Worm (Caenorhabditis elegans) whole organism, L2 larva: ENCODE measurements around the gene fbxa-24.

Source experiments
- C34F6.9 ChIP-seq: fragments of 150-350 bp; optimal IDR thresholded peaks from 2 replicates; lab custom pipeline; 2014; ENCODE audit warnings: missing biosample characterization, missing genetic modification characterization
- F13H6.1 ChIP-seq: sonication (generic microtip); optimal IDR thresholded peaks from 2 replicates; lab custom pipeline; 2016; ENCODE audit warnings: missing genetic modification characterization, missing compliant biosample characterization
- R02D3.7 ChIP-seq: fragments of 150-350 bp; optimal IDR thresholded peaks from 2 replicates; lab custom pipeline; 2014; ENCODE audit warnings: missing biosample characterization, missing genetic modification characterization
- Y55F3AM.14 ChIP-seq: fragments of 200-800 bp; sonication (Bioruptor generic); optimal IDR thresholded peaks from 2 replicates; lab custom pipeline; 2018; ENCODE audit warnings: mild to moderate bottlenecking, missing genetic modification characterization, missing compliant biosample characterization
- ZK546.5 ChIP-seq: sonication (generic microtip); optimal IDR thresholded peaks from 2 replicates; lab custom pipeline; 2017; ENCODE audit warnings: missing biosample characterization, missing genetic modification characterization
- alr-1 ChIP-seq: fragments of 150-350 bp; optimal IDR thresholded peaks from 2 replicates; lab custom pipeline; 2014; ENCODE audit warnings: missing biosample characterization, missing genetic modification characterization
- aly-2 ChIP-seq: fragments of 150-350 bp; optimal IDR thresholded peaks from 2 replicates; lab custom pipeline; 2014; ENCODE audit warnings: missing biosample characterization, missing genetic modification characterization
- ama-1 ChIP-seq: fragments of 150-350 bp; optimal IDR thresholded peaks from 2 replicates; lab custom pipeline; 2018; ENCODE audit warnings: inconsistent platforms
- ceh-16 ChIP-seq: fragments of 150-350 bp; optimal IDR thresholded peaks from 2 replicates; lab custom pipeline; 2014; ENCODE audit warnings: missing biosample characterization, missing genetic modification characterization
- crh-2 ChIP-seq: sonication (generic microtip); optimal IDR thresholded peaks from 2 replicates; lab custom pipeline; 2017; ENCODE audit warnings: missing biosample characterization, missing genetic modification characterization
- egl-27 ChIP-seq: sonication (generic microtip); optimal IDR thresholded peaks from 3 replicates; lab custom pipeline; 2017; ENCODE audit warnings: missing biosample characterization, missing genetic modification reagents, missing genetic modification characterization
- elt-3 ChIP-seq: sonication (generic microtip); optimal IDR thresholded peaks from 2 replicates; lab custom pipeline; 2017; ENCODE audit warnings: missing biosample characterization, missing genetic modification characterization
- gmeb-1 ChIP-seq: fragments of 150-350 bp; optimal IDR thresholded peaks from 2 replicates; lab custom pipeline; 2014; ENCODE audit warnings: missing biosample characterization, missing genetic modification characterization
- lin-13 ChIP-seq: fragments of 150-350 bp; optimal IDR thresholded peaks from 2 replicates; lab custom pipeline; 2014; ENCODE audit warnings: missing biosample characterization, missing genetic modification reagents, missing genetic modification characterization
- lin-39 ChIP-seq: fragments of 150-350 bp; optimal IDR thresholded peaks from 2 replicates; lab custom pipeline; 2014; ENCODE audit warnings: missing biosample characterization, missing genetic modification reagents, missing genetic modification characterization
- mab-5 ChIP-seq: fragments of 150-350 bp; optimal IDR thresholded peaks from 2 replicates; lab custom pipeline; 2014; ENCODE audit warnings: missing biosample characterization, missing genetic modification characterization
- nhr-10 ChIP-seq: sonication (generic microtip); optimal IDR thresholded peaks from 2 replicates; lab custom pipeline; 2017; ENCODE audit warnings: missing biosample characterization, missing genetic modification characterization
- nhr-11 ChIP-seq: fragments of 150-350 bp; optimal IDR thresholded peaks from 2 replicates; lab custom pipeline; 2014; ENCODE audit warnings: missing biosample characterization, missing genetic modification characterization
- nhr-12 ChIP-seq: fragments of 150-350 bp; optimal IDR thresholded peaks from 2 replicates; lab custom pipeline; 2014; ENCODE audit warnings: missing biosample characterization, missing genetic modification characterization
- nhr-129 ChIP-seq: fragments of 150-350 bp; optimal IDR thresholded peaks from 2 replicates; lab custom pipeline; 2014; ENCODE audit warnings: missing biosample characterization, missing genetic modification characterization
- nhr-21 ChIP-seq: fragments of 150-350 bp; optimal IDR thresholded peaks from 2 replicates; lab custom pipeline; 2014; ENCODE audit warnings: missing biosample characterization, missing genetic modification characterization
- nhr-23 ChIP-seq: fragments of 150-350 bp; optimal IDR thresholded peaks from 2 replicates; lab custom pipeline; 2014; ENCODE audit warnings: missing biosample characterization, missing genetic modification reagents, missing genetic modification characterization
- nhr-237 ChIP-seq: fragments of 150-350 bp; optimal IDR thresholded peaks from 2 replicates; lab custom pipeline; 2014; ENCODE audit warnings: missing biosample characterization, missing genetic modification characterization
- nhr-25 ChIP-seq: fragments of 150-350 bp; sonication (generic microtip); optimal IDR thresholded peaks from 3 replicates; lab custom pipeline; 2014; ENCODE audit warnings: missing biosample characterization, missing genetic modification characterization
- nhr-77 ChIP-seq: fragments of 150-350 bp; optimal IDR thresholded peaks from 2 replicates; lab custom pipeline; 2014; ENCODE audit warnings: missing biosample characterization, missing genetic modification characterization
- peb-1 ChIP-seq: fragments of 150-350 bp; optimal IDR thresholded peaks from 2 replicates; lab custom pipeline; 2014; ENCODE audit warnings: missing biosample characterization, missing genetic modification characterization
- sem-4 ChIP-seq: fragments of 150-350 bp; optimal IDR thresholded peaks from 2 replicates; lab custom pipeline; 2014; ENCODE audit warnings: missing biosample characterization, missing genetic modification reagents, missing genetic modification characterization
- skn-1 ChIP-seq: sonication (generic microtip); optimal IDR thresholded peaks from 2 replicates; lab custom pipeline; 2017; ENCODE audit warnings: missing biosample characterization, missing genetic modification characterization
- sma-3 ChIP-seq: sonication (generic microtip); optimal IDR thresholded peaks from 2 replicates; lab custom pipeline; 2016; ENCODE audit warnings: missing genetic modification reagents, missing genetic modification characterization, missing compliant biosample characterization
- sma-9 ChIP-seq, 2 experiments: fragments of 150-350 bp in 1 of 2; sonication (generic microtip) in 1 of 2; optimal IDR thresholded peaks; 2 replicates each; lab custom pipeline; 2014 to 2016; ENCODE audit warnings: missing genetic modification characterization in 2 of 2, mild to moderate bottlenecking in 1 of 2, missing biosample characterization in 1 of 2, missing compliant biosample characterization in 1 of 2, missing genetic modification reagents in 1 of 2, moderate library complexity in 1 of 2
- snpc-4 ChIP-seq: fragments of 150-350 bp; optimal IDR thresholded peaks from 2 replicates; lab custom pipeline; 2014; ENCODE audit warnings: missing biosample characterization, missing genetic modification characterization
- unc-62 ChIP-seq: fragments of 150-350 bp; optimal IDR thresholded peaks from 2 replicates; lab custom pipeline; 2014; ENCODE audit warnings: missing biosample characterization, missing genetic modification reagents, missing genetic modification characterization
- zag-1 ChIP-seq: fragments of 150-350 bp; optimal IDR thresholded peaks from 2 replicates; lab custom pipeline; 2014; ENCODE audit warnings: missing biosample characterization, missing genetic modification characterization
- ztf-1 ChIP-seq: fragments of 200-800 bp; sonication (Bioruptor generic); conservative IDR thresholded peaks from 2 replicates; pipeline ENCODE4 v1.3.6; 2022; ENCODE audit warnings: missing genetic modification characterization, missing compliant biosample characterization
- ztf-4 ChIP-seq: fragments of 150-350 bp; optimal IDR thresholded peaks from 2 replicates; lab custom pipeline; 2014; ENCODE audit warnings: missing biosample characterization, missing genetic modification characterization

Gene fbxa-24

DNA sequence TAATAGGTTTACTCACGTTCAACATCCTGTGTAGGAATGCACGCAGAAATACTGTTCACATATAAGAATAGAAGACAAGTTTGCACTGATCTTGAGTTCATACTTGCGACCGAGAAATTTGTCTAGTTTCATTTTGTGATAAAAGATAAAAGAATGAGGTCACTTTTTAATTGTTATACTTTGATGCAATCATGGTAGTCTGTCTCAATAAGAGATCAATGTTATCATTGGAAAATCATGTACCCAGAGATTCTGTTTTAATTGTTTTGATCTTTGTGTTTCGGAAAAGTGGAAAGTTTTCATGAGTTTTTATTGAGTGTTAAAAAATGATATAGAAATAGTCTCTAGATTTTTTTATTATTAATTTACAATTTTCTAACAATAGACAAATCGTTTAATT lies 16.1 kb downstream of the fbxa-24 start, which contains the start of gene F54D10.9:
Gene F54D10.9, minus strand, starts transcription at position 101 of the 400 bp plus-strand sequence.
- TF ChIP-seq aly-2 (tag; lab: Kevin White, UChicago) (no peak), mab-5 (tag; lab: Kevin White, UChicago) (no peak), elt-3 (no peak)

DNA sequence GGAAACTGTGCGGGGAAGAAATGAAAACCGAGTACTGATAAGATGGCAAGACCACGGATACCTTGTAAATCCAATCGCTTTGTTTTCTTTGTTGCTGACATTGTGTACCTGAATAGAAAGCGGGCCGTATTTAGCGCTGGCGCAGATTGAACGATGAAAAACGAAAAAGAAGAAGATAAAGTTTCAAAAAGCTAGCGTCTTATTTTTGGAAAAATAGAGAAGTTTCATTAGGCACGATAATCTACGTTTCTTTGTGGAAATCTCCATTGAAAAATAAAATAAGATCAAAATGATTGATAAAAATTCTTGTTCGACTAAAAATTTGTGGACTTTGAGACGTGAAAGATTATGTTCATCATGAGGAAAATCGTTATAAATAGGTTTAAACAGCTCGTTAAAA lies 19.6 kb downstream of the fbxa-24 start, which contains the start of gene oac-4:
Gene oac-4, minus strand, starts transcription at position 101 of the 400 bp plus-strand sequence.
- TF ChIP-seq elt-3: no peak
- no peak for TF ChIP-seq sma-9 (GFP tag; optimal IDR thresholded peaks at IDR 0.05; lab: Kevin White, UChicago)
- TF ChIP-seq sma-9 (tag; optimal IDR thresholded peaks at IDR 0.05; lab: Kevin White, UChicago): no peak
- no peak for TF ChIP-seq ceh-16 (tag; lab: Kevin White, UChicago)
- TF ChIP-seq nhr-25: no peak
- no peak for TF ChIP-seq mab-5 (tag; lab: Kevin White, UChicago)
- TF ChIP-seq nhr-129 (tag; lab: Kevin White, UChicago): no peak
- TF ChIP-seq egl-27: no peak
- TF ChIP-seq crh-2 (tag; lab: Kevin White, UChicago): no peak
- TF ChIP-seq nhr-10 (tag; lab: Kevin White, UChicago): no peak
- TF ChIP-seq nhr-11 (tag; lab: Kevin White, UChicago): no peak
- no peak for TF ChIP-seq lin-13
- TF ChIP-seq nhr-77: no peak
- TF ChIP-seq zag-1 (tag; lab: Kevin White, UChicago): no peak
- no peak for TF ChIP-seq Y55F3AM.14 (GFP tag; lab: Kevin White, UChicago)
- TF ChIP-seq snpc-4 (tag; lab: Kevin White, UChicago): no peak
- TF ChIP-seq R02D3.7: no peak
- TF ChIP-seq nhr-12 (tag; lab: Kevin White, UChicago): no peak

DNA sequence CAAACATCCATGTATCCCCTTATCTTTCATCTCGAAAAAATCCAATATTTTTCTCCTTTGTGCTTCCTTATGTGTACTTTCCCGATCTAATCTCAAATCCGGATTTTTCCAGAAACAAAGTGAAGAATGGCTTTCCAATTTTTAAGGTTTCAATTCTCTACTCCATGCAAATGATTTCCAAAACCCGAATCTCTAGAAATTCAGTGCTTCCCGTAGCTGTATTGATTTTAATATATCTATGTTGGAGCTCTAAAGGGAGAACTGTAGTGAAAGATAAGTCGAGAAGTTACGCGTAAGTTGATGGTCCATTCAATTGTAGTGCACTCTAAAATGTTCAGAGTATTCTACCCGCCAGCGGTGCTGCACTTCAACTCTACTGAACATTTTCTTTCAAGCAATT lies 23.2 kb downstream of the fbxa-24 start, which contains the start of gene C17A2.4:
Gene C17A2.4, plus strand, starts transcription at position 301 of the 400 bp plus-strand sequence.
- TF ChIP-seq ztf-1 (no peak), snpc-4 (tag; lab: Kevin White, UChicago) (no peak), skn-1 (no peak), elt-3 (no peak), F13H6.1 (no peak), mab-5 (tag; lab: Kevin White, UChicago) (no peak), unc-62 (no peak)

DNA sequence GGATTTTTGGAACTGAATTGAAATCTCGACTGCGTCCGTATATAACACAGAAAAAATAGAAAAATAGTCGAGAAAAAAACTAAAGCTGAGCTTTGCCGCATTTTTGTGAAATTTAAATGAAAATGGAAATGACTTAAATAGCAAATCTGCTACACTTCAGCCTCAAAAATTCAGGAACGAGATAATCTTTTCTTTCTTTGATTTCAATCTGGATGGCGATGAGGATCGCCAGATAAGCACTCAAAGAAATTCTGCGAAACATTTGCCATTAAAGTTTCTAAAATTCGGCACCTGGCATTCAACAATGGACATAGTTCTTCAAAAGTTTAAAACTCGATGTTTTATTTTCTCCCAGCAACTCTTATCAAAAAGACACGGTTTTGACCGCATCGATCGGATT lies 27.0 kb downstream of the fbxa-24 start, which contains the start of the genes C17A2.7 and C17A2.3:
Gene C17A2.7, minus strand, starts transcription at position 101 of the 400 bp plus-strand sequence.
Gene C17A2.3, plus strand, starts transcription at position 305 of the 400 bp plus-strand sequence.
- TF ChIP-seq peb-1 (no peak), sma-3 (GFP tag; lab: Kevin White, UChicago) (no peak), zag-1 (tag; lab: Kevin White, UChicago) (no peak), lin-13 (no peak), R02D3.7 (no peak), nhr-237 (tag; lab: Kevin White, UChicago) (no peak), nhr-10 (tag; lab: Kevin White, UChicago) (no peak), C34F6.9 (tag; lab: Kevin White, UChicago) (no peak), ama-1 (lab: Kevin White, UChicago) (no peak), gmeb-1 (tag; lab: Kevin White, UChicago) (no peak), crh-2 (tag; lab: Kevin White, UChicago) (no peak), nhr-12 (tag; lab: Kevin White, UChicago) (no peak), skn-1 (no peak), egl-27 (no peak), mab-5 (tag; lab: Kevin White, UChicago) (no peak), ceh-16 (tag; lab: Kevin White, UChicago) (no peak), F13H6.1 (no peak), nhr-129 (tag; lab: Kevin White, UChicago) (no peak), nhr-25 (no peak)

DNA sequence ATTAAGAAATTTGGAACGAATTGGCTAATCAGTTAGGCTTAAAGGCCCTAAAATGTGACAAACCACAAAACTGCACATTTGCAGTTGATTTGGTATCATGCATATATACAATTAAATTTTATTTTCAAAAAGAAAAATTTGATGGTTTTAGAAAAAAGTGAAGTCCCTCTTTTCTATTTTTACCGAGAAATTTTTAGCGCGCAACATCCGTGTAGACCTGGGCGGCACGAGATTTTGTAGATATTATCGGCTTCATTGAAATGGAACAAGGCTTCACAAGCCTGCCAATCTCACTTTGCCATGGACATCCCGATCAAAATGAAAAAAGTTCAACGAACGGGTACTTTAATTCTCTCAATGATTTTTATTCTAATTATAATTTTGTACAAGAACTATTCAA lies 29.7 kb downstream of the fbxa-24 start, which contains the start of gene C17A2.2:
Gene C17A2.2, plus strand, starts transcription at position 301 of the 400 bp plus-strand sequence.
- TF ChIP-seq nhr-21: no peak
- no peak for TF ChIP-seq alr-1 (tag; lab: Kevin White, UChicago)
- no peak for TF ChIP-seq mab-5 (tag; lab: Kevin White, UChicago)
- TF ChIP-seq ztf-4 (tag; lab: Kevin White, UChicago): no peak
- no peak for TF ChIP-seq nhr-10 (tag; lab: Kevin White, UChicago)
- TF ChIP-seq F13H6.1: no peak
- TF ChIP-seq sma-9 (GFP tag; optimal IDR thresholded peaks at IDR 0.05; lab: Kevin White, UChicago): no peak
- no peak for TF ChIP-seq sma-9 (tag; optimal IDR thresholded peaks at IDR 0.05; lab: Kevin White, UChicago)
- TF ChIP-seq snpc-4 (tag; lab: Kevin White, UChicago): no peak
- no peak for TF ChIP-seq ZK546.5 (tag; lab: Kevin White, UChicago)
- TF ChIP-seq Y55F3AM.14 (GFP tag; lab: Kevin White, UChicago): no peak
- TF ChIP-seq nhr-23 (tag; lab: Kevin White, UChicago): no peak
- no peak for TF ChIP-seq lin-39 (tag; lab: Kevin White, UChicago)
- no peak for TF ChIP-seq sem-4 (tag; lab: Kevin White, UChicago)
